Fruit fly (Drosophila melanogaster) whole organism, embryonic: ENCODE measurements around the gene CG9782.

Source experiments
- Asciz ChIP-seq: fragments of 200-800 bp; sonication (Bioruptor generic); optimal IDR thresholded peaks from 2 replicates; lab custom pipeline; 2017; ENCODE audit warnings: missing biosample characterization, mild to moderate bottlenecking, missing genetic modification characterization, missing genetic modification reagents
- CG10959 ChIP-seq: fragments of 200-800 bp; sonication (Bioruptor generic); IDR thresholded peaks from 2 replicates; pipeline ENCODE4 v1.3.6; 2022; ENCODE audit warnings: missing biosample characterization, missing genetic modification characterization
- CG10979 ChIP-seq: fragments of 200-800 bp; sonication (Bioruptor generic); optimal IDR thresholded peaks from 2 replicates; lab custom pipeline; 2018; ENCODE audit warnings: missing biosample characterization, mild to moderate bottlenecking, missing genetic modification characterization, moderate library complexity
- CG12071 ChIP-seq: fragments of 200-800 bp; sonication (Bioruptor generic); optimal IDR thresholded peaks from 3 replicates; lab custom pipeline; 2018; ENCODE audit warnings: missing biosample characterization, mild to moderate bottlenecking, missing genetic modification characterization
- CG12299 ChIP-seq: fragments of 200-800 bp; sonication (Bioruptor generic); optimal IDR thresholded peaks from 2 replicates; lab custom pipeline; 2018; ENCODE audit warnings: missing biosample characterization, mild to moderate bottlenecking, missing genetic modification characterization
- CG12769 ChIP-seq: fragments of 200-800 bp; sonication (Bioruptor generic); optimal IDR thresholded peaks from 2 replicates; lab custom pipeline; 2019; ENCODE audit warnings: missing biosample characterization, mild to moderate bottlenecking, missing genetic modification characterization, moderate library complexity
- CG13894 ChIP-seq: fragments of 200-800 bp; sonication (Bioruptor generic); optimal IDR thresholded peaks from 3 replicates; lab custom pipeline; 2018; ENCODE audit warnings: missing biosample characterization, mild to moderate bottlenecking, missing genetic modification characterization, moderate library complexity
- CG18599 ChIP-seq: fragments of 200-800 bp; sonication (Bioruptor generic); optimal IDR thresholded peaks from 3 replicates; lab custom pipeline; 2017; ENCODE audit warnings: missing biosample characterization, missing genetic modification characterization, mild to moderate bottlenecking, moderate library complexity, missing genetic modification reagents
- CG2129 ChIP-seq: fragments of 200-800 bp; sonication (Bioruptor generic); IDR thresholded peaks from 2 replicates; pipeline ENCODE4 v1.3.6; 2022; ENCODE audit warnings: missing biosample characterization, missing genetic modification characterization; ENCODE audit not compliant: partially characterized antibody
- CG30403 ChIP-seq: fragments of 200-800 bp; sonication (Bioruptor generic); optimal IDR thresholded peaks from 3 replicates; lab custom pipeline; 2016; ENCODE audit warnings: missing biosample characterization, missing genetic modification characterization
- CG4820 ChIP-seq: fragments of 200-800 bp; sonication (Bioruptor generic); optimal IDR thresholded peaks from 3 replicates; lab custom pipeline; 2016; ENCODE audit warnings: missing biosample characterization, missing genetic modification characterization
- CG6175 ChIP-seq: fragments of 200-800 bp; sonication (Bioruptor generic); IDR thresholded peaks from 3 replicates; pipeline ENCODE4 v1.3.6; 2022; ENCODE audit warnings: missing biosample characterization, missing genetic modification characterization
- CG7928 ChIP-seq: fragments of 200-800 bp; sonication (Bioruptor generic); optimal IDR thresholded peaks from 2 replicates; lab custom pipeline; 2017; ENCODE audit warnings: missing biosample characterization, mild to moderate bottlenecking, missing genetic modification characterization
- CG9437 ChIP-seq: fragments of 200-800 bp; sonication (Bioruptor generic); optimal IDR thresholded peaks from 2 replicates; lab custom pipeline; 2018; ENCODE audit warnings: missing biosample characterization, mild to moderate bottlenecking, missing genetic modification characterization
- CTCF ChIP-seq: fragments of 200-800 bp; sonication (Bioruptor generic); optimal IDR thresholded peaks from 2 replicates; lab custom pipeline; 2017; ENCODE audit warnings: missing biosample characterization, mild to moderate bottlenecking, missing genetic modification characterization, moderate library complexity
- Chrac-16 ChIP-seq: fragments of 200-800 bp; sonication (Bioruptor generic); optimal IDR thresholded peaks from 3 replicates; lab custom pipeline; 2016; ENCODE audit warnings: missing biosample characterization, missing genetic modification characterization
- Dll ChIP-seq: fragments of 200-800 bp; sonication (Bioruptor generic); IDR thresholded peaks from 4 replicates; pipeline ENCODE4 v1.3.6; 2022; ENCODE audit warnings: missing biosample characterization, missing genetic modification characterization; ENCODE audit not compliant: partially characterized antibody
- Ets97D ChIP-seq: fragments of 200-800 bp; sonication (Bioruptor generic); optimal IDR thresholded peaks from 3 replicates; lab custom pipeline; 2016; ENCODE audit warnings: missing biosample characterization, missing genetic modification characterization
- Fer1 ChIP-seq: fragments of 200-800 bp; sonication (Bioruptor generic); optimal IDR thresholded peaks from 2 replicates; lab custom pipeline; 2017; ENCODE audit warnings: missing biosample characterization, mild to moderate bottlenecking, missing genetic modification characterization
- HLH3B ChIP-seq: fragments of 200-800 bp; sonication (Bioruptor generic); IDR thresholded peaks from 2 replicates; pipeline ENCODE4 v1.3.6; 2022; ENCODE audit warnings: missing biosample characterization, missing genetic modification characterization
- HLH4C ChIP-seq: fragments of 200-800 bp; sonication (Bioruptor generic); IDR thresholded peaks from 3 replicates; pipeline ENCODE4 v1.3.6; 2022; ENCODE audit warnings: missing biosample characterization, missing genetic modification characterization; ENCODE audit not compliant: partially characterized antibody
- Hr78 ChIP-seq, 2 experiments: fragments of 200-800 bp in 1 of 2; fragments of >200 bp in 1 of 2; sonication (Bioruptor generic) in 1 of 2; optimal IDR thresholded peaks; 2 replicates each; lab custom pipeline; 2017 to 2019; ENCODE audit warnings: missing biosample characterization in 2 of 2, missing genetic modification characterization in 2 of 2, mild to moderate bottlenecking in 1 of 2, moderate library complexity in 1 of 2
- NC2β ChIP-seq: fragments of 200-800 bp; sonication (Bioruptor generic); optimal IDR thresholded peaks from 2 replicates; lab custom pipeline; 2016; ENCODE audit warnings: missing biosample characterization, missing genetic modification characterization
- Nf-YB ChIP-seq: fragments of 200-800 bp; sonication (Bioruptor generic); optimal IDR thresholded peaks from 3 replicates; lab custom pipeline; 2019; ENCODE audit warnings: missing biosample characterization, mild to moderate bottlenecking, missing genetic modification characterization, moderate library complexity
- Sox100B ChIP-seq: fragments of 200-800 bp; sonication (Bioruptor generic); optimal IDR thresholded peaks from 3 replicates; lab custom pipeline; 2018; ENCODE audit warnings: missing biosample characterization, mild to moderate bottlenecking, missing genetic modification characterization
- Ssrp ChIP-seq: fragments of 200-800 bp; sonication (Bioruptor generic); optimal IDR thresholded peaks from 2 replicates; lab custom pipeline; 2018; ENCODE audit warnings: missing biosample characterization, mild to moderate bottlenecking, missing genetic modification characterization, moderate library complexity
- ap ChIP-seq: fragments of 200-800 bp; sonication (Bioruptor generic); IDR thresholded peaks from 2 replicates; pipeline ENCODE4 v1.3.6; 2022; ENCODE audit warnings: missing biosample characterization, missing genetic modification characterization
- ato ChIP-seq: fragments of 200-800 bp; sonication (Bioruptor generic); IDR thresholded peaks from 2 replicates; pipeline ENCODE4 v1.3.6; 2022; ENCODE audit warnings: missing biosample characterization, missing genetic modification characterization; ENCODE audit not compliant: partially characterized antibody
- bbx ChIP-seq: fragments of 200-800 bp; sonication (Bioruptor generic); IDR thresholded peaks from 2 replicates; pipeline ENCODE4 v1.3.6; 2022; ENCODE audit warnings: missing biosample characterization, missing genetic modification characterization; ENCODE audit not compliant: partially characterized antibody
- cato ChIP-seq: fragments of 200-800 bp; sonication (Bioruptor generic); optimal IDR thresholded peaks from 2 replicates; lab custom pipeline; 2016; ENCODE audit warnings: missing biosample characterization, missing genetic modification characterization, borderline replicate concordance
- chif ChIP-seq, 2 experiments: fragments of 200-800 bp; sonication (Bioruptor generic); optimal IDR thresholded peaks; 3 replicates each; lab custom pipeline; 2016; ENCODE audit warnings: missing biosample characterization in 2 of 2, missing genetic modification characterization in 2 of 2
- ci ChIP-seq: fragments of 200-800 bp; sonication (Bioruptor generic); IDR thresholded peaks from 3 replicates; pipeline ENCODE4 v1.3.6; 2022; ENCODE audit warnings: missing biosample characterization, missing genetic modification characterization
- exex ChIP-seq: fragments of 200-800 bp; sonication (Bioruptor generic); optimal IDR thresholded peaks from 4 replicates; lab custom pipeline; 2018; ENCODE audit warnings: missing biosample characterization, mild to moderate bottlenecking, missing genetic modification characterization, moderate library complexity
- eyg ChIP-seq: fragments of 200-800 bp; sonication (Bioruptor generic); optimal IDR thresholded peaks from 3 replicates; lab custom pipeline; 2016; ENCODE audit warnings: missing biosample characterization, missing genetic modification characterization
- gce ChIP-seq: fragments of 200-800 bp; sonication (Bioruptor generic); IDR thresholded peaks from 3 replicates; pipeline ENCODE4 v1.3.6; 2022; ENCODE audit warnings: missing biosample characterization, missing genetic modification characterization
- ham ChIP-seq: fragments of 200-800 bp; sonication (Bioruptor generic); IDR thresholded peaks from 2 replicates; pipeline ENCODE4 v1.3.6; 2022; ENCODE audit warnings: missing biosample characterization, missing genetic modification characterization
- inv ChIP-seq: fragments of 200-800 bp; sonication (Bioruptor generic); IDR thresholded peaks from 2 replicates; pipeline ENCODE4 v1.3.6; 2022; ENCODE audit warnings: missing biosample characterization, missing genetic modification characterization; ENCODE audit not compliant: partially characterized antibody
- klu ChIP-seq: fragments of 200-800 bp; sonication (Bioruptor generic); IDR thresholded peaks from 2 replicates; pipeline ENCODE4 v1.3.6; 2022; ENCODE audit warnings: missing biosample characterization, missing genetic modification characterization
- lilli ChIP-seq: fragments of 200-800 bp; sonication (Bioruptor generic); optimal IDR thresholded peaks from 3 replicates; lab custom pipeline; 2016; ENCODE audit warnings: missing biosample characterization, missing genetic modification characterization
- nerfin-1 ChIP-seq: fragments of 200-800 bp; sonication (Bioruptor generic); optimal IDR thresholded peaks from 3 replicates; lab custom pipeline; 2019; ENCODE audit warnings: missing biosample characterization, mild to moderate bottlenecking, missing genetic modification characterization, moderate library complexity
- nmo ChIP-seq: fragments of 200-800 bp; sonication (Bioruptor generic); optimal IDR thresholded peaks from 2 replicates; lab custom pipeline; 2018; ENCODE audit warnings: missing biosample characterization, mild to moderate bottlenecking, missing genetic modification characterization, moderate library complexity
- otp ChIP-seq: fragments of 200-800 bp; sonication (Bioruptor generic); IDR thresholded peaks from 3 replicates; pipeline ENCODE4, ENCODE4 v1.3.6; 2022; ENCODE audit warnings: missing biosample characterization, missing genetic modification characterization
- repo ChIP-seq: fragments of 200-800 bp; sonication (Bioruptor generic); optimal IDR thresholded peaks from 2 replicates; lab custom pipeline; 2016; ENCODE audit warnings: missing biosample characterization, missing genetic modification characterization
- sim ChIP-seq: fragments of 200-800 bp; sonication (Bioruptor generic); IDR thresholded peaks from 2 replicates; pipeline ENCODE4 v1.3.6; 2022; ENCODE audit warnings: missing biosample characterization, missing genetic modification characterization
- tgo ChIP-seq: fragments of 200-800 bp; sonication (Bioruptor generic); IDR thresholded peaks from 3 replicates; pipeline ENCODE4 v1.3.6; 2022; ENCODE audit warnings: missing biosample characterization, missing genetic modification characterization
- twi ChIP-seq: fragments of 200-800 bp; optimal IDR thresholded peaks from 2 replicates; lab custom pipeline; 2019; ENCODE audit warnings: missing biosample characterization, mild to moderate bottlenecking, missing genetic modification characterization, moderate library complexity
- wek ChIP-seq: fragments of 200-800 bp; sonication (Bioruptor generic); optimal IDR thresholded peaks from 3 replicates; lab custom pipeline; 2018; ENCODE audit warnings: missing biosample characterization, mild to moderate bottlenecking, missing genetic modification characterization, moderate library complexity

CG9782 gene

dm6 chrX:16637594-16638485 lies 16.5 kb upstream of the CG9782 start, which contains the start of gene RpS19a (continued):
- TF ChIP-seq CG10979 (peak; percentile 35), CG18599 (GFP tag; lab: Kevin White, UChicago) (peak; percentile 79), HLH4C (0 out of 3 replicates have a peak, but pooled peaks have one; percentile 58), inv (GFP tag; lab: Robert Waterston, UW) (0 out of 2 replicates have a peak, but pooled peaks have one; percentile 2), CG9437 (GFP tag; lab: Kevin White, UChicago) (peak; percentile 74), CG6175 (GFP tag; lab: Robert Waterston, UW) (peak; percentile 73), lilli (GFP tag; lab: Kevin White, UChicago) (peak; percentile 48), repo (peak; percentile 30), Nf-YB (GFP tag; lab: Kevin White, UChicago) (peak; percentile 55), HLH3B (GFP tag; lab: Robert Waterston, UW) (peak; percentile 56), ham (GFP tag; lab: Robert Waterston, UW) (peak; percentile 57; the same call in 1 of the 2 replicates), bbx (GFP tag; lab: Robert Waterston, UW) (peak; percentile 11), tgo (GFP tag; lab: Robert Waterston, UW) (peak; percentile 51; the same call in 2 of the 3 replicates), Sox100B (GFP tag; lab: Kevin White, UChicago) (peak; percentile 86), chif (GFP tag; optimal IDR thresholded peaks at IDR 0.05; lab: Kevin White, UChicago) (peak in 1 of 2 experiments; percentile 55), Ssrp (peak; percentile 21), exex (tag; lab: Kevin White, UChicago) (peak; percentile 55), Fer1 (peak; percentile 89), Asciz (GFP tag; lab: Kevin White, UChicago) (peak; percentile 85), CG13894 (tag; lab: Kevin White, UChicago) (peak; percentile 75), CG10959 (GFP tag; lab: Robert Waterston, UW) (peak; percentile 66), CG2129 (GFP tag; lab: Robert Waterston, UW) (no peak; the same call in 1 of the 2 replicates), twi (peak; percentile 38), CG30403 (peak; percentile 50), CTCF (GFP tag; lab: Kevin White, UChicago) (peak; percentile 77), CG4820 (GFP tag; lab: Kevin White, UChicago) (peak; percentile 38), wek (peak; percentile 89), cato (GFP tag; lab: Kevin White, UChicago) (no peak), nerfin-1 (tag; lab: Kevin White, UChicago) (peak; percentile 76), gce (GFP tag; lab: Robert Waterston, UW) (peak; percentile 84), sim (peak; percentile 79), CG12769 (tag; lab: Kevin White, UChicago) (peak; percentile 53), Dll (GFP tag; lab: Robert Waterston, UW) (peak; percentile 73; the same call in 2 of the 4 replicates), eyg (GFP tag; lab: Kevin White, UChicago) (peak; percentile 46), Hr78 (GFP tag; optimal IDR thresholded peaks at IDR 0.05; lab: Kevin White, UChicago) (peak in 1 of 2 experiments; percentile 18), klu (GFP tag; lab: Robert Waterston, UW) (0 out of 2 replicates have a peak, but pooled peaks have one; percentile 33), ato (GFP tag; lab: Robert Waterston, UW) (0 out of 2 replicates have a peak, but pooled peaks have one; percentile 39), CG12071 (GFP tag; lab: Kevin White, UChicago) (peak; percentile 92), CG12299 (peak; percentile 63), ap (GFP tag; lab: Robert Waterston, UW) (peak; percentile 66), NC2β (GFP tag; lab: Kevin White, UChicago) (peak; percentile 87), Ets97D (GFP tag; lab: Kevin White, UChicago) (peak; percentile 99), CG7928 (peak; percentile 26), otp (GFP tag; lab: Robert Waterston, UW) (peak; percentile 92), Chrac-16 (GFP tag; lab: Kevin White, UChicago) (no peak), ci (GFP tag; lab: Robert Waterston, UW) (peak; percentile 95), nmo (GFP tag; lab: Kevin White, UChicago) (peak; percentile 49)
